Comparison of ENCODE assay signal across 1 fruit fly cellular context in genomic region chrX:2293294-2293988, dm6.
TF ChIP-seq lines count a peak whose summit lies in the region.

Gene CG2865, minus strand, starts transcription at chrX:2293411.

TF ChIP-seq in whole organism, embryonic, 481 proteins besides CTCF, POLR2A, EP300 and RAD21 (continued from another document and continues in another):
- TF ChIP-seq dati (GFP tag; IDR thresholded peaks at IDR 0.05; lab: Robert Waterston, UW) (0 out of 2 replicates have a peak, but pooled peaks have one; percentile 21), CG6854 (GFP tag; optimal IDR thresholded peaks at IDR 0.05; lab: Kevin White, UChicago) (peak; percentile 93), CG42726 (GFP tag; IDR thresholded peaks at IDR 0.05; lab: Robert Waterston, UW; ENCODE audit: partially characterized antibody) (peak; percentile 57; the same call in 1 of the 2 replicates), Eip74EF (GFP tag; optimal IDR thresholded peaks at IDR 0.05; lab: Kevin White, UChicago) (peak in 1 of 2 experiments; percentile 96), CG17385 (GFP tag; optimal IDR thresholded peaks at IDR 0.05; lab: Kevin White, UChicago) (peak; percentile 94), HLH4C (GFP tag; IDR thresholded peaks at IDR 0.05; lab: Robert Waterston, UW; ENCODE audit: partially characterized antibody) (no peak), CG17829 (tag; optimal IDR thresholded peaks at IDR 0.05; lab: Kevin White, UChicago) (peak; percentile 95), Tbp (GFP tag; optimal IDR thresholded peaks at IDR 0.05; lab: Kevin White, UChicago) (no peak), NC2α (GFP tag; optimal IDR thresholded peaks at IDR 0.05; lab: Kevin White, UChicago) (peak; percentile 72), hkb (optimal IDR thresholded peaks at IDR 0.05; lab: Kevin White, UChicago) (no peak), hkb (GFP tag; IDR thresholded peaks at IDR 0.05; lab: Robert Waterston, UW) (peak; percentile 92), crc (GFP tag; optimal IDR thresholded peaks at IDR 0.05; lab: Kevin White, UChicago) (peak; percentile 88), CG32767 (GFP tag; IDR thresholded peaks at IDR 0.05; lab: Robert Waterston, UW) (peak; percentile 90), tap (tag; optimal IDR thresholded peaks at IDR 0.05; lab: Kevin White, UChicago) (peak; percentile 95), CG11085 (GFP tag; IDR thresholded peaks at IDR 0.05; lab: Robert Waterston, UW) (peak; percentile 41; the same call in 1 of the 2 replicates), Lhr (GFP tag; optimal IDR thresholded peaks at IDR 0.05; lab: Kevin White, UChicago) (peak; percentile 79), crol (GFP tag; IDR thresholded peaks at IDR 0.05; lab: Robert Waterston, UW) (peak; percentile 94), CG17612 (GFP tag; IDR thresholded peaks at IDR 0.05; lab: Robert Waterston, UW) (no peak), ab (GFP tag; optimal IDR thresholded peaks at IDR 0.05; lab: Kevin White, UChicago) (peak; percentile 82), CG13287 (GFP tag; IDR thresholded peaks at IDR 0.05; lab: Robert Waterston, UW; ENCODE audit: partially characterized antibody) (peak; percentile 56), CG8478 (optimal IDR thresholded peaks at IDR 0.05; lab: Kevin White, UChicago) (no peak), CG17359 (tag; optimal IDR thresholded peaks at IDR 0.05; lab: Kevin White, UChicago) (peak; percentile 94), oc (tag; optimal IDR thresholded peaks at IDR 0.05; lab: Kevin White, UChicago) (peak; percentile 88), Dip3 (GFP tag; optimal IDR thresholded peaks at IDR 0.05; lab: Kevin White, UChicago) (peak; percentile 89), CG31224 (GFP tag; IDR thresholded peaks at IDR 0.05; lab: Robert Waterston, UW) (peak; percentile 78), CG11723 (GFP tag; optimal IDR thresholded peaks at IDR 0.05; lab: Kevin White, UChicago) (peak; percentile 88), grn (GFP tag; optimal IDR thresholded peaks at IDR 0.05; lab: Kevin White, UChicago) (peak; percentile 66), Dip2 (GFP tag; IDR thresholded peaks at IDR 0.05; lab: Robert Waterston, UW) (peak; percentile 33; the same call in 1 of the 2 replicates), exex (tag; optimal IDR thresholded peaks at IDR 0.05; lab: Kevin White, UChicago) (peak; percentile 88), esg (GFP tag; conservative IDR thresholded peaks at IDR 0.05; lab: Robert Waterston, UW) (peak; percentile 85), NfI (GFP tag; optimal IDR thresholded peaks at IDR 0.05; lab: Kevin White, UChicago) (peak; percentile 95), ssp (GFP tag; IDR thresholded peaks at IDR 0.05; lab: Robert Waterston, UW) (peak; percentile 61), C15 (GFP tag; IDR thresholded peaks at IDR 0.05; lab: Robert Waterston, UW) (peak; percentile 60; the same call in 1 of the 3 replicates), cwo (GFP tag; optimal IDR thresholded peaks at IDR 0.05; lab: Kevin White, UChicago) (peak; percentile 94), ken (GFP tag; IDR thresholded peaks at IDR 0.05; lab: Robert Waterston, UW) (peak; percentile 68; the same call in 1 of the 3 replicates), Fer3 (tag; optimal IDR thresholded peaks at IDR 0.05; lab: Kevin White, UChicago) (peak; percentile 96), ato (GFP tag; IDR thresholded peaks at IDR 0.05; lab: Robert Waterston, UW; ENCODE audit: partially characterized antibody) (no peak), z (GFP tag; IDR thresholded peaks at IDR 0.05; lab: Robert Waterston, UW) (peak; percentile 80), Dad (GFP tag; optimal IDR thresholded peaks at IDR 0.05; lab: Kevin White, UChicago) (peak; percentile 86), Optix (GFP tag; IDR thresholded peaks at IDR 0.05; lab: Robert Waterston, UW) (0 out of 3 replicates have a peak, but pooled peaks have one; percentile 54), jumu (GFP tag; optimal IDR thresholded peaks at IDR 0.05; lab: Kevin White, UChicago) (peak; percentile 87), CG10321 (GFP tag; IDR thresholded peaks at IDR 0.05; lab: Robert Waterston, UW) (peak; percentile 11; the same call in 1 of the 2 replicates), bowl (GFP tag; IDR thresholded peaks at IDR 0.05; lab: Robert Waterston, UW) (peak; percentile 53; the same call in 1 of the 2 replicates), HLHmδ (GFP tag; optimal IDR thresholded peaks at IDR 0.05; lab: Kevin White, UChicago) (peak; percentile 53), ATbp (GFP tag; optimal IDR thresholded peaks at IDR 0.05; lab: Kevin White, UChicago) (peak; percentile 94), CG18764 (GFP tag; optimal IDR thresholded peaks at IDR 0.05; lab: Kevin White, UChicago) (peak; percentile 53), kni (GFP tag; optimal IDR thresholded peaks at IDR 0.05; lab: Kevin White, UChicago) (peak; percentile 97), CG31365 (tag; optimal IDR thresholded peaks at IDR 0.05; lab: Kevin White, UChicago) (peak; percentile 86), CG7556 (GFP tag; optimal IDR thresholded peaks at IDR 0.05; lab: Kevin White, UChicago) (peak; percentile 97), p53 (GFP tag; optimal IDR thresholded peaks at IDR 0.05; lab: Kevin White, UChicago) (peak; percentile 74), da (GFP tag; optimal IDR thresholded peaks at IDR 0.05; lab: Kevin White, UChicago) (peak; percentile 33), Dbx (GFP tag; IDR thresholded peaks at IDR 0.05; lab: Robert Waterston, UW) (peak; percentile 86), CG2120 (GFP tag; optimal IDR thresholded peaks at IDR 0.05; lab: Kevin White, UChicago) (peak; percentile 96), zfh2 (GFP tag; optimal IDR thresholded peaks at IDR 0.05; lab: Kevin White, UChicago) (peak; percentile 88), CG16863 (GFP tag; optimal IDR thresholded peaks at IDR 0.05; lab: Kevin White, UChicago) (peak; percentile 84), scrt (GFP tag; optimal IDR thresholded peaks at IDR 0.05; lab: Kevin White, UChicago) (peak; percentile 92), CG8359 (GFP tag; optimal IDR thresholded peaks at IDR 0.05; lab: Kevin White, UChicago; ENCODE audit: borderline replicate concordance) (peak; percentile 84), CG11695 (GFP tag; IDR thresholded peaks at IDR 0.05; lab: Robert Waterston, UW) (peak; percentile 93), onecut (GFP tag; IDR thresholded peaks at IDR 0.05; lab: Robert Waterston, UW) (peak; percentile 86), CG9932 (GFP tag; IDR thresholded peaks at IDR 0.05; lab: Robert Waterston, UW) (peak; percentile 86), CG18262 (tag; optimal IDR thresholded peaks at IDR 0.05; lab: Kevin White, UChicago) (peak; percentile 95), shn (GFP tag; optimal IDR thresholded peaks at IDR 0.05; lab: Kevin White, UChicago) (peak; percentile 89), CG34376 (GFP tag; optimal IDR thresholded peaks at IDR 0.05; lab: Kevin White, UChicago) (peak; percentile 98), Lim3 (GFP tag; IDR thresholded peaks at IDR 0.05; lab: Robert Waterston, UW) (no peak), Hr51 (GFP tag; optimal IDR thresholded peaks at IDR 0.05; lab: Kevin White, UChicago) (peak; percentile 84 to 97), mirr (GFP tag; optimal IDR thresholded peaks at IDR 0.05; lab: Kevin White, UChicago) (peak; percentile 96), CG32772 (GFP tag; IDR thresholded peaks at IDR 0.05; lab: Robert Waterston, UW) (peak; percentile 80), BEAF-32 (GFP tag; optimal IDR thresholded peaks at IDR 0.05; lab: Kevin White, UChicago) (peak; percentile 7), h (optimal IDR thresholded peaks at IDR 0.05; lab: Kevin White, UChicago) (no peak), Blimp-1 (GFP tag; optimal IDR thresholded peaks at IDR 0.05; lab: Kevin White, UChicago) (peak; percentile 91), CkIIα-i1 (GFP tag; IDR thresholded peaks at IDR 0.05; lab: Robert Waterston, UW) (0 out of 2 replicates have a peak, but pooled peaks have one; percentile 7), nerfin-2 (GFP tag; IDR thresholded peaks at IDR 0.05; lab: Robert Waterston, UW; ENCODE audit: partially characterized antibody) (peak; percentile 38; the same call in 1 of the 2 replicates), tin (GFP tag; optimal IDR thresholded peaks at IDR 0.05; lab: Kevin White, UChicago) (peak; percentile 87), mam (GFP tag; optimal IDR thresholded peaks at IDR 0.05; lab: Kevin White, UChicago) (peak; percentile 92), Dfd (GFP tag; optimal IDR thresholded peaks at IDR 0.05; lab: Kevin White, UChicago) (no peak), kah (GFP tag; optimal IDR thresholded peaks at IDR 0.05; lab: Kevin White, UChicago) (peak; percentile 89), CG7745 (tag; optimal IDR thresholded peaks at IDR 0.05; lab: Kevin White, UChicago) (peak; percentile 52), Sox102F (GFP tag; optimal IDR thresholded peaks at IDR 0.05; lab: Kevin White, UChicago) (peak; percentile 93), Side (GFP tag; optimal IDR thresholded peaks at IDR 0.05; lab: Kevin White, UChicago) (peak; percentile 92), wek (GFP tag; optimal IDR thresholded peaks at IDR 0.05; lab: Kevin White, UChicago) (peak; percentile 73), dmrt11E (tag; optimal IDR thresholded peaks at IDR 0.05; lab: Kevin White, UChicago) (peak; percentile 92), grau (tag; optimal IDR thresholded peaks at IDR 0.05; lab: Kevin White, UChicago) (peak; percentile 96), Gug (GFP tag; IDR thresholded peaks at IDR 0.05; lab: Robert Waterston, UW) (peak; percentile 55; the same call in 2 of the 4 replicates), CG30403 (GFP tag; optimal IDR thresholded peaks at IDR 0.05; lab: Kevin White, UChicago) (peak; percentile 94), CG2875 (GFP tag; optimal IDR thresholded peaks at IDR 0.05; lab: Kevin White, UChicago) (peak; percentile 90), ase (GFP tag; IDR thresholded peaks at IDR 0.05; lab: Robert Waterston, UW) (peak; percentile 79), az2 (GFP tag; optimal IDR thresholded peaks at IDR 0.05; lab: Kevin White, UChicago) (peak; percentile 89), cg (GFP tag; optimal IDR thresholded peaks at IDR 0.05; lab: Kevin White, UChicago) (peak; percentile 81), pum (GFP tag; optimal IDR thresholded peaks at IDR 0.05; lab: Kevin White, UChicago) (peak; percentile 92), slbo (GFP tag; IDR thresholded peaks at IDR 0.05; lab: Robert Waterston, UW) (peak; percentile 88), Scr (GFP tag; IDR thresholded peaks at IDR 0.05; lab: Robert Waterston, UW; ENCODE audit: partially characterized antibody) (no peak; the same call in 1 of the 2 replicates), Neu2 (GFP tag; optimal IDR thresholded peaks at IDR 0.05; lab: Kevin White, UChicago; ENCODE audit: borderline replicate concordance) (peak; percentile 76), Hr3 (GFP tag; optimal IDR thresholded peaks at IDR 0.05; lab: Kevin White, UChicago) (peak; percentile 92), Usf (GFP tag; optimal IDR thresholded peaks at IDR 0.05; lab: Kevin White, UChicago) (peak; percentile 82), luna (GFP tag; optimal IDR thresholded peaks at IDR 0.05; lab: Kevin White, UChicago) (peak; percentile 82), CG8765 (GFP tag; IDR thresholded peaks at IDR 0.05; lab: Robert Waterston, UW) (peak; percentile 70), Hand (GFP tag; optimal IDR thresholded peaks at IDR 0.05; lab: Kevin White, UChicago) (peak; percentile 95), CG9437 (GFP tag; optimal IDR thresholded peaks at IDR 0.05; lab: Kevin White, UChicago) (peak; percentile 91), CG7839 (tag; optimal IDR thresholded peaks at IDR 0.05; lab: Kevin White, UChicago) (peak; percentile 97), Fer2 (tag; optimal IDR thresholded peaks at IDR 0.05; lab: Kevin White, UChicago) (peak; percentile 94), nmo (GFP tag; optimal IDR thresholded peaks at IDR 0.05; lab: Kevin White, UChicago) (peak; percentile 95), CG33213 (GFP tag; optimal IDR thresholded peaks at IDR 0.05; lab: Kevin White, UChicago) (peak; percentile 68), en (GFP tag; optimal IDR thresholded peaks at IDR 0.05; lab: Kevin White, UChicago) (peak; percentile 75), fru (optimal IDR thresholded peaks at IDR 0.05; lab: Kevin White, UChicago) (no peak), E2f2 (GFP tag; IDR thresholded peaks at IDR 0.05; lab: Robert Waterston, UW) (peak; percentile 73), CG12104 (GFP tag; optimal IDR thresholded peaks at IDR 0.05; lab: Kevin White, UChicago) (peak; percentile 94), prd (optimal IDR thresholded peaks at IDR 0.05; lab: Kevin White, UChicago) (no peak), prd (GFP tag; IDR thresholded peaks at IDR 0.05; lab: Robert Waterston, UW) (peak; percentile 90), Sox100B (GFP tag; optimal IDR thresholded peaks at IDR 0.05; lab: Kevin White, UChicago) (peak; percentile 96), bcd (GFP tag; optimal IDR thresholded peaks at IDR 0.05; lab: Kevin White, UChicago) (peak; percentile 94), Hmr (GFP tag; optimal IDR thresholded peaks at IDR 0.05; lab: Kevin White, UChicago) (peak; percentile 97), chn (GFP tag; optimal IDR thresholded peaks at IDR 0.05; lab: Kevin White, UChicago) (peak; percentile 81), CG8089 (GFP tag; optimal IDR thresholded peaks at IDR 0.05; lab: Kevin White, UChicago) (peak; percentile 85), stc (GFP tag; IDR thresholded peaks at IDR 0.05; lab: Robert Waterston, UW) (peak; percentile 82), CG10979 (tag; optimal IDR thresholded peaks at IDR 0.05; lab: Kevin White, UChicago) (peak; percentile 94), sima (GFP tag; optimal IDR thresholded peaks at IDR 0.05; lab: Kevin White, UChicago) (peak; percentile 74), Sry-β (GFP tag; optimal IDR thresholded peaks at IDR 0.05; lab: Kevin White, UChicago) (peak; percentile 63), CG17361 (GFP tag; IDR thresholded peaks at IDR 0.05; lab: Robert Waterston, UW) (peak; percentile 96), lola (GFP tag; optimal IDR thresholded peaks at IDR 0.05; lab: Kevin White, UChicago) (peak in 1 of 3 experiments; percentile 94), CG12391 (tag; optimal IDR thresholded peaks at IDR 0.05; lab: Kevin White, UChicago) (peak; percentile 96), hth (optimal IDR thresholded peaks at IDR 0.05; lab: Kevin White, UChicago) (no peak), CG11560 (tag; IDR thresholded peaks at IDR 0.05; lab: Robert Waterston, UW) (peak; percentile 69; the same call in 2 of the 3 replicates), fd96Cb (tag; optimal IDR thresholded peaks at IDR 0.05; lab: Kevin White, UChicago) (peak; percentile 90), Rfx (GFP tag; IDR thresholded peaks at IDR 0.05; lab: Robert Waterston, UW) (peak; percentile 89), CG12155 (GFP tag; optimal IDR thresholded peaks at IDR 0.05; lab: Kevin White, UChicago) (peak; percentile 89), YL-1 (GFP tag; optimal IDR thresholded peaks at IDR 0.05; lab: Kevin White, UChicago) (peak; percentile 85), caup (GFP tag; optimal IDR thresholded peaks at IDR 0.05; lab: Kevin White, UChicago; ENCODE audit: severe bottlenecking) (peak; percentile 94), Six4 (GFP tag; optimal IDR thresholded peaks at IDR 0.05; lab: Kevin White, UChicago) (peak; percentile 88)
